Worm (Caenorhabditis elegans) whole organism, early embryonic: ENCODE data around the gene srh-1.

Experiments
- F13C5.2 ChIP-seq: sonication (generic microtip); optimal IDR thresholded peaks from 2 replicates; lab custom pipeline; 2017; ENCODE audit warnings: mild to moderate bottlenecking, missing genetic modification characterization, inconsistent platforms, missing compliant biosample characterization
- ama-1 ChIP-seq: fragments of 150-350 bp; optimal IDR thresholded peaks from 2 replicates; lab custom pipeline; 2014
- ceh-13 ChIP-seq: fragments of 200-800 bp; sonication (Bioruptor generic); optimal IDR thresholded peaks from 2 replicates; lab custom pipeline; 2018; ENCODE audit warnings: mild to moderate bottlenecking, missing genetic modification characterization, missing compliant biosample characterization
- ceh-36 ChIP-seq: sonication (generic microtip); optimal IDR thresholded peaks from 2 replicates; lab custom pipeline; 2016; ENCODE audit warnings: missing genetic modification characterization, inconsistent platforms, missing compliant biosample characterization
- ets-7 ChIP-seq: sonication (generic microtip); optimal IDR thresholded peaks from 2 replicates; lab custom pipeline; 2016; ENCODE audit warnings: missing genotype, missing genetic modification characterization, missing compliant biosample characterization
- hnd-1 ChIP-seq: sonication (generic microtip); optimal IDR thresholded peaks from 2 replicates; lab custom pipeline; 2016; ENCODE audit warnings: missing genetic modification characterization, missing compliant biosample characterization
- sea-1 ChIP-seq: fragments of 200-800 bp; sonication (Bioruptor generic); conservative IDR thresholded peaks from 2 replicates; pipeline ENCODE4 v1.3.6; 2022; ENCODE audit warnings: missing genetic modification characterization, missing compliant biosample characterization

Gene srh-1

ce11 chrV:11536667-11537066 lies 51.0 kb downstream of the srh-1 start:
- TF ChIP-seq ceh-13 (GFP tag; lab: Kevin White, UChicago) (no peak), ceh-36 (tag; lab: Kevin White, UChicago) (no peak), sea-1 (GFP tag; lab: Robert Waterston, UW) (no peak), F13C5.2 (tag; lab: Kevin White, UChicago) (no peak), ets-7 (tag; lab: Kevin White, UChicago) (no peak), ama-1 (lab: Kevin White, UChicago) (no peak), hnd-1 (tag; lab: Kevin White, UChicago) (no peak)
